Fruit fly (Drosophila melanogaster) whole organism, embryonic: ENCODE measurements around the gene CG31542.

Source experiments
- BEAF-32 ChIP-seq: fragments of 200-800 bp; sonication (Bioruptor generic); optimal IDR thresholded peaks from 3 replicates; lab custom pipeline; 2017; ENCODE audit warnings: missing biosample characterization, missing genetic modification characterization, mild to moderate bottlenecking, moderate library complexity, missing genetic modification reagents
- BtbVII ChIP-seq: fragments of 200-800 bp; sonication (Bioruptor generic); optimal IDR thresholded peaks from 3 replicates; lab custom pipeline; 2017; ENCODE audit warnings: missing biosample characterization, mild to moderate bottlenecking, missing genetic modification characterization
- CG10274 ChIP-seq: fragments of 200-800 bp; sonication (Bioruptor generic); optimal IDR thresholded peaks from 3 replicates; lab custom pipeline; 2017; ENCODE audit warnings: missing biosample characterization, mild to moderate bottlenecking, missing genetic modification characterization
- CG10321 ChIP-seq: fragments of 200-800 bp; sonication (Bioruptor generic); IDR thresholded peaks from 2 replicates; pipeline ENCODE4 v1.3.6; 2022; ENCODE audit warnings: missing biosample characterization, missing genetic modification characterization
- CG10462 ChIP-seq: fragments of 200-800 bp; sonication (Bioruptor generic); optimal IDR thresholded peaks from 2 replicates; lab custom pipeline; 2016; ENCODE audit warnings: missing biosample characterization, missing genetic modification characterization
- CG10543 ChIP-seq: fragments of 200-800 bp; sonication (Bioruptor generic); optimal IDR thresholded peaks from 3 replicates; lab custom pipeline; 2017; ENCODE audit warnings: missing biosample characterization, mild to moderate bottlenecking, missing genetic modification characterization, moderate library complexity
- CG10565 ChIP-seq: fragments of 200-800 bp; sonication (Bioruptor generic); optimal IDR thresholded peaks from 3 replicates; lab custom pipeline; 2016; ENCODE audit warnings: missing biosample characterization, mild to moderate bottlenecking, missing genetic modification characterization
- CG11504 ChIP-seq: fragments of 200-800 bp; sonication (Bioruptor generic); optimal IDR thresholded peaks from 3 replicates; lab custom pipeline; 2019; ENCODE audit warnings: missing biosample characterization, mild to moderate bottlenecking, missing genetic modification characterization, moderate library complexity
- CG11696 ChIP-seq: fragments of 200-800 bp; sonication (Bioruptor generic); IDR thresholded peaks from 2 replicates; pipeline ENCODE4 v1.3.6; 2022; ENCODE audit warnings: missing biosample characterization, missing genetic modification characterization
- CG12391 ChIP-seq: fragments of 200-800 bp; sonication (Bioruptor generic); optimal IDR thresholded peaks from 3 replicates; lab custom pipeline; 2018; ENCODE audit warnings: missing biosample characterization, mild to moderate bottlenecking, missing genetic modification characterization, moderate library complexity
- CG14441 ChIP-seq: fragments of 200-800 bp; sonication (Bioruptor generic); IDR thresholded peaks from 2 replicates; pipeline ENCODE4 v1.3.6; 2022; ENCODE audit warnings: missing biosample characterization, missing genetic modification characterization
- CG14965 ChIP-seq: fragments of 200-800 bp; sonication (Bioruptor generic); optimal IDR thresholded peaks from 2 replicates; lab custom pipeline; 2016; ENCODE audit warnings: missing biosample characterization, missing genetic modification characterization, borderline replicate concordance
- CG15696 ChIP-seq: fragments of 200-800 bp; sonication (Bioruptor generic); optimal IDR thresholded peaks from 2 replicates; lab custom pipeline; 2019; ENCODE audit warnings: missing biosample characterization, mild to moderate bottlenecking, missing genetic modification characterization, moderate library complexity
- CG1602 ChIP-seq: fragments of 200-800 bp; sonication (Bioruptor generic); optimal IDR thresholded peaks from 3 replicates; lab custom pipeline; 2016; ENCODE audit warnings: missing biosample characterization, missing genetic modification characterization
- CG17829 ChIP-seq: fragments of 200-800 bp; optimal IDR thresholded peaks from 2 replicates; lab custom pipeline; 2019; ENCODE audit warnings: missing biosample characterization, mild to moderate bottlenecking, missing genetic modification characterization, moderate library complexity
- CG18262 ChIP-seq: fragments of 200-800 bp; optimal IDR thresholded peaks from 3 replicates; lab custom pipeline; 2019; ENCODE audit warnings: missing biosample characterization, mild to moderate bottlenecking, missing genetic modification characterization, moderate library complexity
- CG2116 ChIP-seq: fragments of 200-800 bp; sonication (Bioruptor generic); optimal IDR thresholded peaks from 3 replicates; lab custom pipeline; 2018; ENCODE audit warnings: missing biosample characterization, mild to moderate bottlenecking, missing genetic modification characterization
- CG30403 ChIP-seq: fragments of 200-800 bp; sonication (Bioruptor generic); optimal IDR thresholded peaks from 3 replicates; lab custom pipeline; 2016; ENCODE audit warnings: missing biosample characterization, missing genetic modification characterization
- CG3281 ChIP-seq: fragments of 200-800 bp; sonication (Bioruptor generic); optimal IDR thresholded peaks from 3 replicates; lab custom pipeline; 2017; ENCODE audit warnings: missing biosample characterization, mild to moderate bottlenecking, missing genetic modification characterization
- CG34224 ChIP-seq: fragments of 200-800 bp; sonication (Bioruptor generic); IDR thresholded peaks from 3 replicates; pipeline ENCODE4 v1.3.6; 2022; ENCODE audit warnings: missing biosample characterization, missing genetic modification characterization; ENCODE audit not compliant: partially characterized antibody
- CG34422 ChIP-seq: fragments of 200-800 bp; sonication (Bioruptor generic); IDR thresholded peaks from 3 replicates; pipeline ENCODE4 v1.3.6; 2022; ENCODE audit warnings: missing biosample characterization, missing genetic modification characterization
- CG4424 ChIP-seq: fragments of 200-800 bp; sonication (Bioruptor generic); optimal IDR thresholded peaks from 3 replicates; lab custom pipeline; 2016; ENCODE audit warnings: missing biosample characterization, missing genetic modification characterization
- CG7745 ChIP-seq: fragments of 200-800 bp; sonication (Bioruptor generic); optimal IDR thresholded peaks from 2 replicates; lab custom pipeline; 2018; ENCODE audit warnings: missing biosample characterization, mild to moderate bottlenecking, missing genetic modification characterization, moderate library complexity
- CG7839 ChIP-seq: fragments of 200-800 bp; sonication (Bioruptor generic); optimal IDR thresholded peaks from 3 replicates; lab custom pipeline; 2018; ENCODE audit warnings: missing biosample characterization, mild to moderate bottlenecking, missing genetic modification characterization, moderate library complexity
- CG8924 ChIP-seq: fragments of 200-800 bp; optimal IDR thresholded peaks from 3 replicates; lab custom pipeline; 2019; ENCODE audit warnings: missing biosample characterization, mild to moderate bottlenecking, missing genetic modification characterization, moderate library complexity
- CG9437 ChIP-seq: fragments of 200-800 bp; sonication (Bioruptor generic); optimal IDR thresholded peaks from 2 replicates; lab custom pipeline; 2018; ENCODE audit warnings: missing biosample characterization, mild to moderate bottlenecking, missing genetic modification characterization
- Chrac-16 ChIP-seq: fragments of 200-800 bp; sonication (Bioruptor generic); optimal IDR thresholded peaks from 3 replicates; lab custom pipeline; 2016; ENCODE audit warnings: missing biosample characterization, missing genetic modification characterization
- CoRest ChIP-seq: fragments of 200-800 bp; sonication (Bioruptor generic); optimal IDR thresholded peaks from 3 replicates; lab custom pipeline; 2018; ENCODE audit warnings: missing biosample characterization, mild to moderate bottlenecking, missing genetic modification characterization, moderate library complexity
- D19B ChIP-seq: fragments of 200-800 bp; sonication (Bioruptor generic); optimal IDR thresholded peaks from 2 replicates; lab custom pipeline; 2017; ENCODE audit warnings: missing biosample characterization, mild to moderate bottlenecking, missing genetic modification characterization
- Dref ChIP-seq: fragments of 200-800 bp; sonication (Bioruptor generic); IDR thresholded peaks from 2 replicates; pipeline ENCODE4 v1.3.6; 2022; ENCODE audit warnings: missing biosample characterization, missing genetic modification characterization
- HLHmδ ChIP-seq: fragments of 200-800 bp; sonication (Bioruptor generic); optimal IDR thresholded peaks from 2 replicates; lab custom pipeline; 2018; ENCODE audit warnings: missing biosample characterization, mild to moderate bottlenecking, missing genetic modification characterization, moderate library complexity
- Hr3 ChIP-seq: fragments of 200-800 bp; sonication (Bioruptor generic); optimal IDR thresholded peaks from 3 replicates; lab custom pipeline; 2016; ENCODE audit warnings: missing biosample characterization, missing genetic modification characterization
- Hr51 ChIP-seq, 2 experiments: fragments of 200-800 bp; sonication (Bioruptor generic); optimal IDR thresholded peaks; 2 replicates in 1 of 2; 3 replicates in 1 of 2; lab custom pipeline; 2016 to 2018; ENCODE audit warnings: missing biosample characterization in 2 of 2, missing genetic modification characterization in 2 of 2, mild to moderate bottlenecking in 1 of 2, moderate library complexity in 1 of 2
- Hsf ChIP-seq: fragments of 200-800 bp; sonication (Bioruptor generic); optimal IDR thresholded peaks from 3 replicates; lab custom pipeline; 2016; ENCODE audit warnings: missing biosample characterization, missing genetic modification characterization
- MESR4 ChIP-seq: fragments of 200-800 bp; sonication (Bioruptor generic); optimal IDR thresholded peaks from 2 replicates; lab custom pipeline; 2018; ENCODE audit warnings: missing biosample characterization, mild to moderate bottlenecking, missing genetic modification characterization, moderate library complexity
- Pdp1 ChIP-seq, 2 experiments: fragments of 200-800 bp; sonication (Bioruptor generic); optimal IDR thresholded peaks; 3 replicates each; lab custom pipeline; 2016; ENCODE audit warnings: missing biosample characterization in 2 of 2, missing genetic modification characterization in 2 of 2, mild to moderate bottlenecking in 1 of 2, moderate library complexity in 1 of 2
- Scr ChIP-seq: fragments of 200-800 bp; sonication (Bioruptor generic); IDR thresholded peaks from 2 replicates; pipeline ENCODE4 v1.3.6; 2022; ENCODE audit warnings: missing biosample characterization, missing genetic modification characterization; ENCODE audit not compliant: partially characterized antibody
- Sox100B ChIP-seq: fragments of 200-800 bp; sonication (Bioruptor generic); optimal IDR thresholded peaks from 3 replicates; lab custom pipeline; 2018; ENCODE audit warnings: missing biosample characterization, mild to moderate bottlenecking, missing genetic modification characterization
- Usf ChIP-seq: fragments of 200-800 bp; sonication (Bioruptor generic); optimal IDR thresholded peaks from 2 replicates; lab custom pipeline; 2017; ENCODE audit warnings: missing genotype, missing biosample characterization, missing genetic modification characterization
- ash1 ChIP-seq: fragments of 200-800 bp; sonication (Bioruptor generic); optimal IDR thresholded peaks from 2 replicates; lab custom pipeline; 2018; ENCODE audit warnings: missing biosample characterization, mild to moderate bottlenecking, missing genetic modification characterization
- ato ChIP-seq: fragments of 200-800 bp; sonication (Bioruptor generic); IDR thresholded peaks from 2 replicates; pipeline ENCODE4 v1.3.6; 2022; ENCODE audit warnings: missing biosample characterization, missing genetic modification characterization; ENCODE audit not compliant: partially characterized antibody
- knrl ChIP-seq: fragments of 200-800 bp; sonication (Bioruptor generic); IDR thresholded peaks from 3 replicates; pipeline ENCODE4 v1.3.6; 2022; ENCODE audit warnings: missing biosample characterization, missing genetic modification characterization; ENCODE audit not compliant: partially characterized antibody
- lilli ChIP-seq: fragments of 200-800 bp; sonication (Bioruptor generic); optimal IDR thresholded peaks from 3 replicates; lab custom pipeline; 2016; ENCODE audit warnings: missing biosample characterization, missing genetic modification characterization
- row ChIP-seq: fragments of 200-800 bp; sonication (Bioruptor generic); IDR thresholded peaks from 3 replicates; pipeline ENCODE4 v1.3.6; 2022; ENCODE audit warnings: missing biosample characterization, missing genetic modification characterization
- sens ChIP-seq: fragments of 200-800 bp; sonication (Bioruptor generic); peaks from one replicate; lab custom pipeline; 2016; ENCODE audit warnings: missing biosample characterization, missing genetic modification characterization
- sug ChIP-seq: fragments of 200-800 bp; optimal IDR thresholded peaks from 2 replicates; lab custom pipeline; 2019; ENCODE audit warnings: missing biosample characterization, mild to moderate bottlenecking, missing genetic modification characterization, moderate library complexity
- tna ChIP-seq: fragments of 200-800 bp; sonication (Bioruptor generic); IDR thresholded peaks from 2 replicates; pipeline ENCODE4 v1.3.6; 2022; ENCODE audit warnings: missing biosample characterization, missing genetic modification characterization; ENCODE audit not compliant: partially characterized antibody
- zen2 ChIP-seq: fragments of 200-800 bp; sonication (Bioruptor generic); IDR thresholded peaks from 3 replicates; pipeline ENCODE4 v1.3.6; 2022; ENCODE audit warnings: missing biosample characterization, missing genetic modification characterization; ENCODE audit not compliant: partially characterized antibody

CG31542 gene

dm6 chr3R:5354373-5355134 lies 14.8 kb upstream of the CG31542 start, which contains the start of the genes CG11999 and CG1161 (continued):
- TF ChIP-seq CG10543 (GFP tag; lab: Kevin White, UChicago) (no peak), ash1 (GFP tag; lab: Kevin White, UChicago) (no peak), CG10565 (GFP tag; lab: Kevin White, UChicago) (no peak), BEAF-32 (GFP tag; lab: Kevin White, UChicago) (peak; percentile 36), CG3281 (GFP tag; lab: Kevin White, UChicago) (no peak), CG9437 (GFP tag; lab: Kevin White, UChicago) (peak; percentile 10), Hsf (GFP tag; lab: Kevin White, UChicago) (peak; percentile 41), Usf (no peak), Hr51 (GFP tag; optimal IDR thresholded peaks at IDR 0.05; lab: Kevin White, UChicago) (peak in 1 of 2 experiments; percentile 52), CG11696 (GFP tag; lab: Robert Waterston, UW) (no peak), zen2 (GFP tag; lab: Robert Waterston, UW) (no peak), Pdp1 (GFP tag; optimal IDR thresholded peaks at IDR 0.05; lab: Kevin White, UChicago) (peak in 1 of 2 experiments; percentile 19), Chrac-16 (peak; percentile 16), ato (GFP tag; lab: Robert Waterston, UW) (no peak), sens (peak; percentile 82), HLHmδ (GFP tag; lab: Kevin White, UChicago) (no peak), knrl (GFP tag; lab: Robert Waterston, UW) (peak; percentile 40; the same call in 1 of the 3 replicates), CG8924 (peak; percentile 46), lilli (peak; percentile 4), CG7839 (tag; lab: Kevin White, UChicago) (peak; percentile 11), sug (tag; lab: Kevin White, UChicago) (peak; percentile 20), Sox100B (GFP tag; lab: Kevin White, UChicago) (no peak), CG14965 (GFP tag; lab: Kevin White, UChicago) (no peak), CG14441 (no peak), CG4424 (GFP tag; lab: Kevin White, UChicago) (peak; percentile 22), MESR4 (GFP tag; lab: Kevin White, UChicago) (peak; percentile 66), CG18262 (tag; lab: Kevin White, UChicago) (peak; percentile 34), CG30403 (GFP tag; lab: Kevin White, UChicago) (peak; percentile 29), CG10462 (GFP tag; lab: Kevin White, UChicago) (no peak), Scr (no peak), CG2116 (GFP tag; lab: Kevin White, UChicago) (peak; percentile 89), CG1602 (no peak), tna (GFP tag; lab: Robert Waterston, UW) (no peak), CG7745 (tag; lab: Kevin White, UChicago) (no peak), D19B (GFP tag; lab: Kevin White, UChicago) (no peak), row (GFP tag; lab: Robert Waterston, UW) (peak; percentile 57; the same call in 2 of the 3 replicates), CG15696 (tag; lab: Kevin White, UChicago) (no peak), CG34224 (GFP tag; lab: Robert Waterston, UW) (no peak), BtbVII (no peak), CG11504 (tag; lab: Kevin White, UChicago) (peak; percentile 47), CG12391 (peak; percentile 64), CG34422 (0 out of 3 replicates have a peak, but pooled peaks have one; percentile 24), CG10274 (GFP tag; lab: Kevin White, UChicago) (no peak), CG10321 (GFP tag; lab: Robert Waterston, UW) (no peak), Dref (GFP tag; lab: Robert Waterston, UW) (no peak), Hr3 (GFP tag; lab: Kevin White, UChicago) (peak; percentile 36), CG17829 (peak; percentile 26), CoRest (tag; lab: Kevin White, UChicago) (peak; percentile 49)
